Fruit fly (Drosophila melanogaster) whole organism, embryonic: ENCODE data around the gene CG44044.

Source experiments
- Awh ChIP-seq: fragments of 200-800 bp; sonication (Bioruptor generic); IDR thresholded peaks from 2 replicates; pipeline ENCODE4, ENCODE4 v1.3.6; 2022; ENCODE audit warnings: missing biosample characterization, missing genetic modification characterization
- Blimp-1 ChIP-seq: fragments of 200-800 bp; sonication (Bioruptor generic); optimal IDR thresholded peaks from 3 replicates; lab custom pipeline; 2018; ENCODE audit warnings: missing biosample characterization, missing genetic modification characterization, mild to moderate bottlenecking, moderate library complexity, missing genetic modification reagents
- CG10267 ChIP-seq: fragments of 200-800 bp; sonication (Bioruptor generic); optimal IDR thresholded peaks from 2 replicates; lab custom pipeline; 2018; ENCODE audit warnings: missing biosample characterization, mild to moderate bottlenecking, missing genetic modification characterization, moderate library complexity
- CG11723 ChIP-seq: fragments of 200-800 bp; sonication (Bioruptor generic); optimal IDR thresholded peaks from 2 replicates; lab custom pipeline; 2017; ENCODE audit warnings: missing biosample characterization, mild to moderate bottlenecking, missing genetic modification characterization
- CG12071 ChIP-seq: fragments of 200-800 bp; sonication (Bioruptor generic); optimal IDR thresholded peaks from 3 replicates; lab custom pipeline; 2018; ENCODE audit warnings: missing biosample characterization, mild to moderate bottlenecking, missing genetic modification characterization
- CG12155 ChIP-seq: fragments of 200-800 bp; sonication (Bioruptor generic); optimal IDR thresholded peaks from 3 replicates; lab custom pipeline; 2016; ENCODE audit warnings: missing biosample characterization, missing genetic modification characterization
- CG13123 ChIP-seq: fragments of 200-800 bp; sonication (Bioruptor generic); optimal IDR thresholded peaks from 2 replicates; lab custom pipeline; 2016; ENCODE audit warnings: missing biosample characterization, missing genetic modification characterization
- CG14965 ChIP-seq: fragments of 200-800 bp; sonication (Bioruptor generic); optimal IDR thresholded peaks from 2 replicates; lab custom pipeline; 2016; ENCODE audit warnings: missing biosample characterization, missing genetic modification characterization, borderline replicate concordance
- CG2202 ChIP-seq: fragments of 200-800 bp; sonication (Bioruptor generic); optimal IDR thresholded peaks from 2 replicates; lab custom pipeline; 2018; ENCODE audit warnings: missing biosample characterization, mild to moderate bottlenecking, missing genetic modification characterization
- CG4282 ChIP-seq: fragments of 200-800 bp; sonication (Bioruptor generic); optimal IDR thresholded peaks from 2 replicates; lab custom pipeline; 2016; ENCODE audit warnings: missing biosample characterization, missing genetic modification characterization
- CG4617 ChIP-seq: fragments of 200-800 bp; sonication (Bioruptor generic); optimal IDR thresholded peaks from 3 replicates; lab custom pipeline; 2016; ENCODE audit warnings: missing biosample characterization, missing genetic modification characterization, borderline replicate concordance
- CG4730 ChIP-seq: fragments of 200-800 bp; sonication (Bioruptor generic); IDR thresholded peaks from 2 replicates; pipeline ENCODE4 v1.3.6; 2022; ENCODE audit warnings: missing biosample characterization, missing genetic modification characterization
- CG6813 ChIP-seq: fragments of 200-800 bp; sonication (Bioruptor generic); optimal IDR thresholded peaks from 2 replicates; lab custom pipeline; 2017; ENCODE audit warnings: missing biosample characterization, missing genetic modification characterization, mild to moderate bottlenecking, moderate library complexity, missing genetic modification reagents
- CG7357 ChIP-seq: fragments of 200-800 bp; sonication (Bioruptor generic); IDR thresholded peaks from 3 replicates; pipeline ENCODE4 v1.3.6; 2022; ENCODE audit warnings: missing biosample characterization, missing genetic modification characterization
- CG8290 ChIP-seq, 3 experiments: fragments of 200-800 bp; sonication (Bioruptor generic); optimal IDR thresholded peaks; 2 replicates each; lab custom pipeline; 2016 to 2019; ENCODE audit warnings: missing biosample characterization in 3 of 3, missing genetic modification characterization in 3 of 3, mild to moderate bottlenecking in 2 of 3, moderate library complexity in 1 of 3
- CG8359 ChIP-seq: fragments of 200-800 bp; sonication (Bioruptor generic); optimal IDR thresholded peaks from 2 replicates; lab custom pipeline; 2017; ENCODE audit warnings: missing biosample characterization, mild to moderate bottlenecking, missing genetic modification characterization, borderline replicate concordance
- CG9437 ChIP-seq: fragments of 200-800 bp; sonication (Bioruptor generic); optimal IDR thresholded peaks from 2 replicates; lab custom pipeline; 2018; ENCODE audit warnings: missing biosample characterization, mild to moderate bottlenecking, missing genetic modification characterization
- CHES-1-like ChIP-seq: fragments of 200-800 bp; sonication (Bioruptor generic); optimal IDR thresholded peaks from 2 replicates; lab custom pipeline; 2016; ENCODE audit warnings: missing biosample characterization, missing genetic modification characterization
- Dek ChIP-seq: fragments of 200-800 bp; sonication (Bioruptor generic); optimal IDR thresholded peaks from 3 replicates; lab custom pipeline; 2019; ENCODE audit warnings: missing biosample characterization, mild to moderate bottlenecking, missing genetic modification characterization, moderate library complexity
- GATAe ChIP-seq: fragments of 200-800 bp; sonication (Bioruptor generic); conservative IDR thresholded peaks from 2 replicates; pipeline ENCODE4 v1.3.6; 2022; ENCODE audit warnings: missing biosample characterization, missing genetic modification characterization
- Hmr ChIP-seq: fragments of 200-800 bp; sonication (Bioruptor generic); optimal IDR thresholded peaks from 3 replicates; lab custom pipeline; 2017; ENCODE audit warnings: mild to moderate bottlenecking, missing biosample characterization, missing genetic modification reagents, missing genetic modification characterization
- MTF-1 ChIP-seq: fragments of 200-800 bp; sonication (Bioruptor generic); optimal IDR thresholded peaks from 2 replicates; lab custom pipeline; 2018; ENCODE audit warnings: missing biosample characterization, mild to moderate bottlenecking, missing genetic modification characterization, borderline replicate concordance
- NC2β ChIP-seq: fragments of 200-800 bp; sonication (Bioruptor generic); optimal IDR thresholded peaks from 2 replicates; lab custom pipeline; 2016; ENCODE audit warnings: missing biosample characterization, missing genetic modification characterization
- NFAT ChIP-seq: fragments of 200-800 bp; sonication (Bioruptor generic); IDR thresholded peaks from 2 replicates; pipeline ENCODE4 v1.3.6; 2022; ENCODE audit warnings: missing biosample characterization, missing genetic modification characterization
- Scr ChIP-seq: fragments of 200-800 bp; sonication (Bioruptor generic); IDR thresholded peaks from 2 replicates; pipeline ENCODE4 v1.3.6; 2022; ENCODE audit warnings: missing biosample characterization, missing genetic modification characterization; ENCODE audit not compliant: partially characterized antibody
- Xbp1 ChIP-seq: fragments of 200-800 bp; sonication (Bioruptor generic); optimal IDR thresholded peaks from 3 replicates; lab custom pipeline; 2016; ENCODE audit warnings: missing biosample characterization, mild to moderate bottlenecking, missing genetic modification characterization
- al ChIP-seq: fragments of 200-800 bp; sonication (Bioruptor generic); IDR thresholded peaks from 2 replicates; pipeline ENCODE4 v1.3.6; 2022; ENCODE audit warnings: missing biosample characterization, missing genetic modification characterization
- bab2 ChIP-seq: fragments of 200-800 bp; sonication (Bioruptor generic); optimal IDR thresholded peaks from 2 replicates; lab custom pipeline; 2016; ENCODE audit warnings: missing biosample characterization, missing genetic modification characterization
- bigmax ChIP-seq: fragments of 200-800 bp; sonication (Bioruptor generic); optimal IDR thresholded peaks from 2 replicates; lab custom pipeline; 2018; ENCODE audit warnings: missing biosample characterization, mild to moderate bottlenecking, missing genetic modification characterization
- bsh ChIP-seq, 2 experiments: fragments of 200-800 bp; sonication (Bioruptor generic); optimal IDR thresholded peaks; 2 replicates each; lab custom pipeline; 2017 to 2018; ENCODE audit warnings: mild to moderate bottlenecking in 2 of 2, missing biosample characterization in 2 of 2, missing genetic modification characterization in 2 of 2, moderate library complexity in 1 of 2
- crp ChIP-seq, 2 experiments: fragments of 200-800 bp; sonication (Bioruptor generic); optimal IDR thresholded peaks; 2 replicates in 1 of 2; 3 replicates in 1 of 2; lab custom pipeline; 2017; ENCODE audit warnings: missing biosample characterization in 2 of 2, missing genetic modification characterization in 2 of 2, mild to moderate bottlenecking in 1 of 2, moderate library complexity in 1 of 2
- dm ChIP-seq: fragments of 200-800 bp; sonication (Bioruptor generic); optimal IDR thresholded peaks from 3 replicates; lab custom pipeline; 2016; ENCODE audit warnings: missing biosample characterization, missing genetic modification characterization
- ftz-f1 ChIP-seq: fragments of 200-800 bp; sonication (Bioruptor generic); optimal IDR thresholded peaks from 2 replicates; lab custom pipeline; 2016; ENCODE audit warnings: missing biosample characterization, missing genetic modification characterization
- hb ChIP-seq: fragments of 200-800 bp; sonication (Bioruptor generic); IDR thresholded peaks from 3 replicates; pipeline ENCODE4 v1.3.6; 2022; ENCODE audit warnings: missing biosample characterization, missing genetic modification characterization; ENCODE audit not compliant: partially characterized antibody
- her ChIP-seq: fragments of 200-800 bp; sonication (Bioruptor generic); optimal IDR thresholded peaks from 2 replicates; lab custom pipeline; 2016; ENCODE audit warnings: missing biosample characterization, missing genetic modification characterization
- hkb ChIP-seq, 2 experiments: fragments of 200-800 bp in 1 of 2; fragments of >200 bp in 1 of 2; sonication (Bioruptor generic) in 1 of 2; IDR thresholded peaks in 1 of 2; optimal IDR thresholded peaks in 1 of 2; 2 replicates each; pipeline versions ENCODE4 v1.3.6 to Lab custom; 2017 to 2022; ENCODE audit warnings: missing biosample characterization in 1 of 2, missing genetic modification characterization in 1 of 2
- lab ChIP-seq: fragments of 200-800 bp; sonication (Bioruptor generic); optimal IDR thresholded peaks from 3 replicates; lab custom pipeline; 2017; ENCODE audit warnings: missing biosample characterization, missing genetic modification characterization, mild to moderate bottlenecking, moderate library complexity, missing genetic modification reagents
- lilli ChIP-seq: fragments of 200-800 bp; sonication (Bioruptor generic); optimal IDR thresholded peaks from 3 replicates; lab custom pipeline; 2016; ENCODE audit warnings: missing biosample characterization, missing genetic modification characterization
- pho ChIP-seq: fragments of 200-800 bp; sonication (Bioruptor generic); optimal IDR thresholded peaks from 2 replicates; lab custom pipeline; 2016; ENCODE audit warnings: missing biosample characterization, missing genetic modification characterization
- sd ChIP-seq: fragments of 200-800 bp; sonication (Bioruptor generic); optimal IDR thresholded peaks from 3 replicates; lab custom pipeline; 2018; ENCODE audit warnings: missing biosample characterization, mild to moderate bottlenecking, missing genetic modification characterization, moderate library complexity
- shn ChIP-seq: fragments of 200-800 bp; sonication (Bioruptor generic); optimal IDR thresholded peaks from 3 replicates; lab custom pipeline; 2016; ENCODE audit warnings: missing biosample characterization, missing genetic modification characterization
- slbo ChIP-seq: fragments of 200-800 bp; sonication (Bioruptor generic); IDR thresholded peaks from 2 replicates; pipeline ENCODE4 v1.3.6; 2022; ENCODE audit warnings: missing biosample characterization, missing genetic modification characterization
- sug ChIP-seq: fragments of 200-800 bp; optimal IDR thresholded peaks from 2 replicates; lab custom pipeline; 2019; ENCODE audit warnings: missing biosample characterization, mild to moderate bottlenecking, missing genetic modification characterization, moderate library complexity
- tgo ChIP-seq: fragments of 200-800 bp; sonication (Bioruptor generic); IDR thresholded peaks from 3 replicates; pipeline ENCODE4 v1.3.6; 2022; ENCODE audit warnings: missing biosample characterization, missing genetic modification characterization
- tup ChIP-seq: fragments of 200-800 bp; sonication (Bioruptor generic); optimal IDR thresholded peaks from 2 replicates; lab custom pipeline; 2016; ENCODE audit warnings: missing biosample characterization, mild to moderate bottlenecking, missing genetic modification characterization, moderate library complexity
- twi ChIP-seq: fragments of 200-800 bp; optimal IDR thresholded peaks from 2 replicates; lab custom pipeline; 2019; ENCODE audit warnings: missing biosample characterization, mild to moderate bottlenecking, missing genetic modification characterization, moderate library complexity
- unc-4 ChIP-seq: fragments of 200-800 bp; sonication (Bioruptor generic); IDR thresholded peaks from 2 replicates; pipeline ENCODE4 v1.3.6; 2022; ENCODE audit warnings: missing biosample characterization, missing genetic modification characterization; ENCODE audit not compliant: partially characterized antibody
- zen ChIP-seq: fragments of 200-800 bp; sonication (Bioruptor generic); optimal IDR thresholded peaks from 3 replicates; lab custom pipeline; 2018; ENCODE audit warnings: missing biosample characterization, mild to moderate bottlenecking, missing genetic modification characterization, moderate library complexity
- zfh1 ChIP-seq: fragments of 200-800 bp; sonication (Bioruptor generic); IDR thresholded peaks from 3 replicates; pipeline ENCODE4 v1.3.6; 2022; ENCODE audit warnings: missing biosample characterization, missing genetic modification characterization

Gene CG44044

dm6 chr3R:16359098-16359497 is 37.5 kb downstream of the CG44044 start, which contains the start of gene CG17931 (continued):
- TF ChIP-seq CG10267 (peak; percentile 42), Awh (no peak), hkb (optimal IDR thresholded peaks at IDR 0.05; lab: Kevin White, UChicago) (no peak), hkb (GFP tag; IDR thresholded peaks at IDR 0.05; lab: Robert Waterston, UW) (no peak), CG8290 (GFP tag; optimal IDR thresholded peaks at IDR 0.05; lab: Kevin White, UChicago) (no peak), CG8290 (tag; optimal IDR thresholded peaks at IDR 0.05; lab: Kevin White, UChicago) (no peak), CG14965 (GFP tag; lab: Kevin White, UChicago) (no peak), al (GFP tag; lab: Robert Waterston, UW) (no peak), CG11723 (GFP tag; lab: Kevin White, UChicago) (no peak), twi (tag; lab: Kevin White, UChicago) (no peak), CG2202 (tag; lab: Kevin White, UChicago) (no peak), Hmr (GFP tag; lab: Kevin White, UChicago) (peak; percentile 48), bab2 (GFP tag; lab: Kevin White, UChicago) (no peak), hb (no peak), MTF-1 (GFP tag; lab: Kevin White, UChicago) (no peak), CG4730 (no peak), lilli (GFP tag; lab: Kevin White, UChicago) (peak; percentile 21), sug (tag; lab: Kevin White, UChicago) (no peak), Dek (no peak), bigmax (peak; percentile 30), pho (GFP tag; lab: Kevin White, UChicago) (no peak), CG6813 (no peak), CG9437 (GFP tag; lab: Kevin White, UChicago) (no peak), crp (GFP tag; optimal IDR thresholded peaks at IDR 0.05; lab: Kevin White, UChicago) (peak in 1 of 2 experiments; percentile 79), Blimp-1 (GFP tag; lab: Kevin White, UChicago) (no peak), sd (tag; lab: Kevin White, UChicago) (no peak), CHES-1-like (peak; percentile 20), CG7357 (GFP tag; lab: Robert Waterston, UW) (no peak), GATAe (GFP tag; lab: Robert Waterston, UW) (no peak), CG4282 (GFP tag; lab: Kevin White, UChicago) (no peak), slbo (GFP tag; lab: Robert Waterston, UW) (no peak), tup (GFP tag; lab: Kevin White, UChicago) (no peak), CG13123 (GFP tag; lab: Kevin White, UChicago) (no peak), CG8359 (GFP tag; lab: Kevin White, UChicago) (peak; percentile 13), Xbp1 (GFP tag; lab: Kevin White, UChicago) (no peak), Scr (no peak), CG4617 (GFP tag; lab: Kevin White, UChicago) (peak; percentile 97), bsh (GFP tag; optimal IDR thresholded peaks at IDR 0.05; lab: Kevin White, UChicago) (no peak), unc-4 (GFP tag; lab: Robert Waterston, UW) (no peak), CG12155 (GFP tag; lab: Kevin White, UChicago) (no peak), her (peak; percentile 100), zfh1 (no peak), lab (GFP tag; lab: Kevin White, UChicago) (no peak), tgo (GFP tag; lab: Robert Waterston, UW) (no peak), ftz-f1 (GFP tag; lab: Kevin White, UChicago) (peak; percentile 10), dm (peak; percentile 2), NC2β (GFP tag; lab: Kevin White, UChicago) (peak; percentile 20), zen (tag; lab: Kevin White, UChicago) (peak; percentile 20), CG12071 (GFP tag; lab: Kevin White, UChicago) (no peak), shn (GFP tag; lab: Kevin White, UChicago) (no peak), NFAT (GFP tag; lab: Robert Waterston, UW) (no peak)
